Fruit fly (Drosophila melanogaster): Measurements from ENCODE around the gene Reps.

Gene Reps

DNA sequence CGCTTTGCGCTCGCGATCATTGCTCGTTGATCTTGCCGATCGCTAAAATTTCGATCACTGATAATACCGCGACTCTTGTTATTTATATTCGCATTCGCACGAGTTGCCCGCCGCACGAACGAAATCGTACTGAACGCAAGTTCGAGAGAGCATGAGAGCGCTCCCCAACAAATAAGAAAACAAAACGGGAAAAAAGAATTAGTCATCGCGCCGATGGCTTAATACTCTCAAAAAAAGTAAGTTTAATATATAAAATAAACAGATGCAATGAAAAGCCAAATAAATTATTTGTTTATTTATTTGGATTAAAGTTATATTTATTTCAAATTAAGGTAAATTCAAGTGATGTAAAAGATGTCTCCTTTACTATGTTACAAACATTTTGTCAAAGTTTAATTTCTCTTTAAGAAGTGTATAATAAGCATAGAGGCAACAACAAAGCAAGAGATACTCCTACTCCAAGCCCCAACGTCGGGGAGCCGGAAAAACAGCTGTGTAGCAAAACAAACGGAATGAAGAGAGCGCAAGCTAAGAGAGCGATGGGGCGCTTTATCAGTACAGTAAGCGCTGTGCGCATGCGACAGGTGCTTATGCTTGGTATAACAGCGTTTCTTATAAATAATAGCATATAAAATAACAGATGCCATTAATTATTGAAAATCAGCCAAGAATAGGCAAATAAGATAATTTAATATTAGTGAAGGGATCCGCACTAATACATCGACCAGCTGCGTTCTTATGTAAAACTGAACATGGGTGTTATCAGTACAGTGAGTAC lies 48.9 kb downstream of the Reps start:
- TF ChIP-seq CG9876 (GFP tag; optimal IDR thresholded peaks at IDR 0.05) = peak; percentile 24
- TF ChIP-seq croc (GFP tag; conservative IDR thresholded peaks at IDR 0.05) = peak; percentile 40
- TF ChIP-seq CG14860 (GFP tag; IDR thresholded peaks at IDR 0.05; ENCODE audit: partially characterized antibody) = no peak
- TF ChIP-seq zf30C (GFP tag; optimal IDR thresholded peaks at IDR 0.05) = no peak
- TF ChIP-seq Asciz (GFP tag; optimal IDR thresholded peaks at IDR 0.05) = peak; percentile 58
- TF ChIP-seq CG16815 (GFP tag; optimal IDR thresholded peaks at IDR 0.05) = peak; percentile 83
- peak; percentile 53 for TF ChIP-seq CG34376 (GFP tag; optimal IDR thresholded peaks at IDR 0.05)
- peak; percentile 33 for TF ChIP-seq Max (GFP tag; optimal IDR thresholded peaks at IDR 0.05)
- peak; percentile 64 for TF ChIP-seq CG6689 (GFP tag; IDR thresholded peaks at IDR 0.05)
- no peak for TF ChIP-seq Hmx (GFP tag; optimal IDR thresholded peaks at IDR 0.05)
- no peak for TF ChIP-seq eyg (GFP tag; optimal IDR thresholded peaks at IDR 0.05)
- peak; percentile 59 for TF ChIP-seq CG2202 (tag; optimal IDR thresholded peaks at IDR 0.05)
- TF ChIP-seq CTCF (GFP tag; optimal IDR thresholded peaks at IDR 0.05) = peak; percentile 2
- no peak for TF ChIP-seq vnd (GFP tag; IDR thresholded peaks at IDR 0.05; ENCODE audit: partially characterized antibody)
- no peak for TF ChIP-seq pzg (GFP tag; optimal IDR thresholded peaks at IDR 0.05)
- TF ChIP-seq abd-A (tag; optimal IDR thresholded peaks at IDR 0.05) = no peak
- peak; percentile 83 for TF ChIP-seq gcm2 (GFP tag; optimal IDR thresholded peaks at IDR 0.05)
- peak; percentile 70 for TF ChIP-seq oc (tag; optimal IDR thresholded peaks at IDR 0.05)
- no peak for TF ChIP-seq CG6813 (GFP tag; optimal IDR thresholded peaks at IDR 0.05)
- peak; percentile 39; the same call in 1 of the 3 replicates for TF ChIP-seq CG2889 (GFP tag; IDR thresholded peaks at IDR 0.05)
- TF ChIP-seq sens (GFP tag) = peak; percentile 97
- TF ChIP-seq z (GFP tag; IDR thresholded peaks at IDR 0.05) = no peak
- peak; percentile 72 for TF ChIP-seq CG17568 (GFP tag; optimal IDR thresholded peaks at IDR 0.05)
- peak; percentile 60 for TF ChIP-seq ap (GFP tag; IDR thresholded peaks at IDR 0.05)
- TF ChIP-seq row (GFP tag; IDR thresholded peaks at IDR 0.05) = peak; percentile 94
- TF ChIP-seq insv (GFP tag; optimal IDR thresholded peaks at IDR 0.05) = peak in 1 of 2 experiments; percentile 3
- peak; percentile 44 for TF ChIP-seq Fer3 (tag; optimal IDR thresholded peaks at IDR 0.05)
- peak; percentile 77 for TF ChIP-seq CG14710 (tag; optimal IDR thresholded peaks at IDR 0.05)
- TF ChIP-seq Sox100B (GFP tag; optimal IDR thresholded peaks at IDR 0.05) = peak; percentile 94
- TF ChIP-seq Dll (GFP tag; IDR thresholded peaks at IDR 0.05; ENCODE audit: partially characterized antibody) = no peak
- no peak for TF ChIP-seq CG2199 (GFP tag; IDR thresholded peaks at IDR 0.05)
- no peak for TF ChIP-seq CG10274 (GFP tag; optimal IDR thresholded peaks at IDR 0.05)
- TF ChIP-seq az2 (GFP tag; optimal IDR thresholded peaks at IDR 0.05) = peak; percentile 80
- no peak for TF ChIP-seq cg (GFP tag; optimal IDR thresholded peaks at IDR 0.05)
- TF ChIP-seq CG1602 (GFP tag; optimal IDR thresholded peaks at IDR 0.05) = peak; percentile 66
- peak; percentile 79 for TF ChIP-seq CoRest (tag; optimal IDR thresholded peaks at IDR 0.05)
- TF ChIP-seq Meics (GFP tag; optimal IDR thresholded peaks at IDR 0.05) = peak; percentile 81
- TF ChIP-seq CG6765 (GFP tag; optimal IDR thresholded peaks at IDR 0.05) = peak; percentile 49
- TF ChIP-seq gfzf (GFP tag; optimal IDR thresholded peaks at IDR 0.05) = no peak
- TF ChIP-seq CG6791 (GFP tag; IDR thresholded peaks at IDR 0.05; ENCODE audit: partially characterized antibody) = no peak
- TF ChIP-seq Eip74EF (GFP tag; optimal IDR thresholded peaks at IDR 0.05) = peak in 1 of 2 experiments; percentile 76
- TF ChIP-seq ash1 (GFP tag; optimal IDR thresholded peaks at IDR 0.05) = no peak
- TF ChIP-seq Opbp (GFP tag; IDR thresholded peaks at IDR 0.05; ENCODE audit: partially characterized antibody) = no peak
- TF ChIP-seq CG13287 (GFP tag; IDR thresholded peaks at IDR 0.05; ENCODE audit: partially characterized antibody) = peak; percentile 26; the same call in 1 of the 2 replicates
- peak; percentile 47 for TF ChIP-seq tap (tag; optimal IDR thresholded peaks at IDR 0.05)
- peak; percentile 99 for TF ChIP-seq grau (tag; optimal IDR thresholded peaks at IDR 0.05)
- peak; percentile 42 for TF ChIP-seq fu2 (GFP tag; optimal IDR thresholded peaks at IDR 0.05)
- TF ChIP-seq Oaz (GFP tag; IDR thresholded peaks at IDR 0.05) = peak; percentile 35; the same call in 1 of the 2 replicates
- TF ChIP-seq fru (optimal IDR thresholded peaks at IDR 0.05) = no peak

Data from whole organism, embryonic.